Fruit fly (Drosophila melanogaster): ENCODE data around the gene CG5888.

Gene CG5888

dm6 chr2L:16350742-16351568 is 97.3 kb downstream of the CG5888 start (continued):
- TF ChIP-seq CG18619 (GFP tag; optimal IDR thresholded peaks at IDR 0.05) (peak; percentile 99), CG7372 (GFP tag; IDR thresholded peaks at IDR 0.05) (peak; percentile 99), ssp (GFP tag; IDR thresholded peaks at IDR 0.05) (peak; percentile 93), zen (tag; optimal IDR thresholded peaks at IDR 0.05) (peak; percentile 98), Chrac-16 (GFP tag; optimal IDR thresholded peaks at IDR 0.05) (peak; percentile 99), CG12391 (tag; optimal IDR thresholded peaks at IDR 0.05) (peak; percentile 99), CG17186 (GFP tag; optimal IDR thresholded peaks at IDR 0.05) (peak; percentile 93), tin (GFP tag; optimal IDR thresholded peaks at IDR 0.05) (peak; percentile 99), pb (GFP tag; optimal IDR thresholded peaks at IDR 0.05) (peak; percentile 95), YL-1 (GFP tag; optimal IDR thresholded peaks at IDR 0.05) (peak; percentile 97), grn (GFP tag; optimal IDR thresholded peaks at IDR 0.05) (peak; percentile 88), Bdp1 (GFP tag; optimal IDR thresholded peaks at IDR 0.05) (peak; percentile 91), Antp (GFP tag; optimal IDR thresholded peaks at IDR 0.05) (peak; percentile 97), CG7786 (GFP tag; optimal IDR thresholded peaks at IDR 0.05) (peak; percentile 97), unc-4 (GFP tag; IDR thresholded peaks at IDR 0.05; ENCODE audit: partially characterized antibody) (0 out of 2 replicates have a peak, but pooled peaks have one; percentile 10), CG4854 (GFP tag; optimal IDR thresholded peaks at IDR 0.05) (peak; percentile 98), CG13287 (GFP tag; IDR thresholded peaks at IDR 0.05; ENCODE audit: partially characterized antibody) (peak; percentile 28), Myb (GFP tag; optimal IDR thresholded peaks at IDR 0.05) (peak; percentile 90), CG6654 (GFP tag; optimal IDR thresholded peaks at IDR 0.05) (peak; percentile 93), Max (GFP tag; optimal IDR thresholded peaks at IDR 0.05) (peak; percentile 99), MESR4 (GFP tag; optimal IDR thresholded peaks at IDR 0.05) (peak; percentile 85), CG1024 (GFP tag; IDR thresholded peaks at IDR 0.05) (peak; percentile 97), CG32532 (GFP tag; IDR thresholded peaks at IDR 0.05) (peak; percentile 99), CG9797 (GFP tag; optimal IDR thresholded peaks at IDR 0.05) (peak; percentile 65), CG1792 (GFP tag; optimal IDR thresholded peaks at IDR 0.05) (peak; percentile 96), CG18476 (GFP tag; optimal IDR thresholded peaks at IDR 0.05) (peak; percentile 98), CG30403 (GFP tag; optimal IDR thresholded peaks at IDR 0.05) (peak; percentile 99), CG4282 (GFP tag; optimal IDR thresholded peaks at IDR 0.05) (peak; percentile 77), CG3281 (GFP tag; optimal IDR thresholded peaks at IDR 0.05) (peak; percentile 99), TFAM (GFP tag; optimal IDR thresholded peaks at IDR 0.05) (peak; percentile 94), CG9609 (GFP tag; optimal IDR thresholded peaks at IDR 0.05) (peak; percentile 97), Dek (tag; optimal IDR thresholded peaks at IDR 0.05) (peak; percentile 99), CG10267 (tag; optimal IDR thresholded peaks at IDR 0.05) (peak; percentile 97), esg (GFP tag; conservative IDR thresholded peaks at IDR 0.05) (peak; percentile 99), HmgZ (tag; optimal IDR thresholded peaks at IDR 0.05) (peak; percentile 99), CG1603 (tag; optimal IDR thresholded peaks at IDR 0.05) (peak; percentile 99), CG8089 (GFP tag; optimal IDR thresholded peaks at IDR 0.05) (peak; percentile 95), wek (GFP tag; optimal IDR thresholded peaks at IDR 0.05) (peak; percentile 96), ERR (GFP tag; optimal IDR thresholded peaks at IDR 0.05) (peak; percentile 97), fu2 (GFP tag; optimal IDR thresholded peaks at IDR 0.05) (peak; percentile 97), repo (GFP tag; optimal IDR thresholded peaks at IDR 0.05) (peak; percentile 96), Dip3 (GFP tag; optimal IDR thresholded peaks at IDR 0.05) (peak; percentile 98), CG11456 (GFP tag; IDR thresholded peaks at IDR 0.05) (peak; percentile 98), CG17612 (GFP tag; IDR thresholded peaks at IDR 0.05) (peak; percentile 98), CG16863 (GFP tag; optimal IDR thresholded peaks at IDR 0.05) (peak; percentile 98), cwo (GFP tag; optimal IDR thresholded peaks at IDR 0.05) (peak; percentile 98), BEAF-32 (GFP tag; optimal IDR thresholded peaks at IDR 0.05) (no peak), Dp (GFP tag; optimal IDR thresholded peaks at IDR 0.05) (peak; percentile 34), CG10959 (GFP tag; IDR thresholded peaks at IDR 0.05) (peak; percentile 98)
